Worm (Caenorhabditis elegans): ENCODE results near the gene twk-2.

DNA sequence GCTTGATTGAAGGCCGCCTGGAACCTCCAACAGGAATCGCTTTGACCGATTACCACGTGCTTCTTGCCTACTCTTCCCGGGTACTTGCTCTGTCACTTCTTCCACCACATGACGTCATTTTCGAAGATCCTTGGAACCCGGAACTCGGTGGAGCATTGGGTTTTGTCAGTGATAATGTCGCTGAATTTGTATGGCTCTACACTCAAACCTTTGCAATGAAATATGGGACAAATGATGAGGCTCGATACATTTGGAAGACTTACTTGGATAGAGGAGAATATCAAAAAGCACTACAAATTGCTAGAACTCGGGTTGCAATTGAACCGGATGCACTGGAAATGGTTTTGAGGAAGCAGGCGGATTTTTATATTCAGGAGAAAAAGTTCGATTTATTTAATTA lies 9.9 kb upstream of the twk-2 start:
- no peak for TF ChIP-seq cog-1 (tag; optimal IDR thresholded peaks at IDR 0.05)
- TF ChIP-seq med-1 (GFP tag; optimal IDR thresholded peaks at IDR 0.05; ENCODE audit: insufficient read depth): no peak
- TF ChIP-seq ztf-29 (GFP tag; IDR thresholded peaks at IDR 0.05): no peak
- no peak for TF ChIP-seq ref-1 (GFP tag; conservative IDR thresholded peaks at IDR 0.05)

All from whole organism, midembryonic.